Worm (Caenorhabditis elegans) whole organism, late embryonic: ENCODE measurements around the gene T14B4.3.

Experiments
- C08G9.2 ChIP-seq: sonication (generic microtip); optimal IDR thresholded peaks from 2 replicates; lab custom pipeline; 2016; ENCODE audit warnings: mild to moderate bottlenecking, missing genetic modification characterization, moderate library complexity, missing compliant biosample characterization
- C38D4.7 ChIP-seq: fragments of 200-800 bp; sonication (Bioruptor generic); optimal IDR thresholded peaks from 2 replicates; lab custom pipeline; 2018; ENCODE audit warnings: mild to moderate bottlenecking, missing genetic modification characterization, moderate library complexity, missing compliant biosample characterization
- T23F11.4 ChIP-seq: fragments of 200-800 bp; sonication (Bioruptor generic); optimal IDR thresholded peaks from 2 replicates; lab custom pipeline; 2018; ENCODE audit warnings: mild to moderate bottlenecking, missing genetic modification characterization, missing compliant biosample characterization
- ahr-1 ChIP-seq: sonication (generic microtip); optimal IDR thresholded peaks from 2 replicates; lab custom pipeline; 2016; ENCODE audit warnings: missing genetic modification characterization, missing compliant biosample characterization
- ama-1 ChIP-seq: fragments of 150-350 bp; optimal IDR thresholded peaks from 2 replicates; lab custom pipeline; 2014
- ceh-18 ChIP-seq: sonication (generic microtip); optimal IDR thresholded peaks from 2 replicates; lab custom pipeline; 2016; ENCODE audit warnings: missing genetic modification characterization, missing compliant biosample characterization
- ceh-19 ChIP-seq: fragments of 200-800 bp; sonication (Bioruptor generic); optimal IDR thresholded peaks from 2 replicates; lab custom pipeline; 2018; ENCODE audit warnings: mild to moderate bottlenecking, missing genetic modification characterization, missing compliant biosample characterization
- ceh-24 ChIP-seq: sonication (generic microtip); optimal IDR thresholded peaks from 2 replicates; lab custom pipeline; 2016; ENCODE audit warnings: mild to moderate bottlenecking, missing genetic modification characterization, missing compliant biosample characterization
- ceh-30 ChIP-seq: fragments of 150-350 bp; optimal IDR thresholded peaks from 2 replicates; lab custom pipeline; 2014; ENCODE audit warnings: missing biosample characterization, missing genetic modification characterization
- ceh-31 ChIP-seq: sonication (generic microtip); optimal IDR thresholded peaks from 2 replicates; lab custom pipeline; 2016; ENCODE audit warnings: missing genetic modification characterization, missing compliant biosample characterization
- ceh-34 ChIP-seq: sonication (generic microtip); optimal IDR thresholded peaks from 2 replicates; lab custom pipeline; 2016; ENCODE audit warnings: mild to moderate bottlenecking, missing genetic modification characterization, missing compliant biosample characterization
- ceh-6 ChIP-seq: fragments of 200-800 bp; sonication (Bioruptor generic); optimal IDR thresholded peaks from 2 replicates; lab custom pipeline; 2018; ENCODE audit warnings: mild to moderate bottlenecking, missing genetic modification characterization, missing compliant biosample characterization
- ceh-9 ChIP-seq: sonication (generic microtip); optimal IDR thresholded peaks from 2 replicates; lab custom pipeline; 2016; ENCODE audit warnings: mild to moderate bottlenecking, missing genetic modification characterization, inconsistent platforms, missing compliant biosample characterization
- che-1 ChIP-seq: sonication (generic microtip); optimal IDR thresholded peaks from 2 replicates; lab custom pipeline; 2016; ENCODE audit warnings: mild to moderate bottlenecking, missing genetic modification characterization, missing compliant biosample characterization
- dmd-4 ChIP-seq: sonication (generic microtip); optimal IDR thresholded peaks from 2 replicates; lab custom pipeline; 2016; ENCODE audit warnings: borderline replicate concordance, missing genetic modification characterization, missing compliant biosample characterization
- dve-1 ChIP-seq: sonication (generic microtip); optimal IDR thresholded peaks from 2 replicates; lab custom pipeline; 2017; ENCODE audit warnings: antibody characterized with exemption, mild to moderate bottlenecking, missing genetic modification characterization, missing compliant biosample characterization
- elt-2 ChIP-seq: sonication (generic microtip); optimal IDR thresholded peaks from 2 replicates; lab custom pipeline; 2016; ENCODE audit warnings: missing genetic modification reagents, missing genetic modification characterization, missing compliant biosample characterization
- eyg-1 ChIP-seq: sonication (generic microtip); optimal IDR thresholded peaks from 2 replicates; lab custom pipeline; 2016; ENCODE audit warnings: missing genotype, missing genetic modification characterization, missing compliant biosample characterization
- fax-1 ChIP-seq: sonication (generic microtip); optimal IDR thresholded peaks from 2 replicates; lab custom pipeline; 2016; ENCODE audit warnings: missing genotype, missing genetic modification characterization, missing compliant biosample characterization
- fkh-10 ChIP-seq: fragments of 150-350 bp; optimal IDR thresholded peaks from 2 replicates; lab custom pipeline; 2014; ENCODE audit warnings: missing biosample characterization, missing genetic modification reagents, missing genetic modification characterization
- fkh-6 ChIP-seq: sonication (generic microtip); optimal IDR thresholded peaks from 2 replicates; lab custom pipeline; 2016; ENCODE audit warnings: missing genetic modification characterization, missing compliant biosample characterization
- gmeb-2 ChIP-seq: sonication (generic microtip); optimal IDR thresholded peaks from 2 replicates; lab custom pipeline; 2016; ENCODE audit warnings: missing genetic modification characterization, inconsistent platforms, missing compliant biosample characterization
- hlh-15 ChIP-seq: sonication (generic microtip); optimal IDR thresholded peaks from 2 replicates; lab custom pipeline; 2016; ENCODE audit warnings: missing genetic modification characterization, missing compliant biosample characterization
- hlh-30 ChIP-seq: sonication (generic microtip); optimal IDR thresholded peaks from 2 replicates; lab custom pipeline; 2017; ENCODE audit warnings: antibody characterized with exemption, missing genetic modification characterization, missing compliant biosample characterization; ENCODE audit not compliant: insufficient read depth
- lin-11 ChIP-seq: fragments of 200-800 bp; sonication (Bioruptor generic); optimal IDR thresholded peaks from 2 replicates; lab custom pipeline; 2018; ENCODE audit warnings: mild to moderate bottlenecking, missing genetic modification characterization, missing compliant biosample characterization
- nfya-1 ChIP-seq: sonication (generic microtip); optimal IDR thresholded peaks from 2 replicates; lab custom pipeline; 2017; ENCODE audit warnings: missing genetic modification characterization, mild to moderate bottlenecking, missing compliant biosample characterization, antibody characterized with exemption, moderate library complexity
- nhr-11 ChIP-seq: fragments of 150-350 bp; optimal IDR thresholded peaks from 2 replicates; lab custom pipeline; 2014; ENCODE audit warnings: missing biosample characterization, missing genetic modification characterization
- nhr-232 ChIP-seq: sonication (generic microtip); optimal IDR thresholded peaks from 2 replicates; lab custom pipeline; 2016; ENCODE audit warnings: missing genetic modification characterization, missing compliant biosample characterization
- pag-3 ChIP-seq: sonication (generic microtip); optimal IDR thresholded peaks from 2 replicates; lab custom pipeline; 2016; ENCODE audit warnings: missing compliant biosample characterization, missing genetic modification characterization, borderline replicate concordance
- pat-9 ChIP-seq: fragments of 200-800 bp; sonication (Bioruptor generic); optimal IDR thresholded peaks from 2 replicates; lab custom pipeline; 2018; ENCODE audit warnings: mild to moderate bottlenecking, missing genetic modification characterization, moderate library complexity, missing compliant biosample characterization
- pha-4 ChIP-seq: fragments of 150-350 bp; optimal IDR thresholded peaks from 2 replicates; lab custom pipeline; 2018; ENCODE audit warnings: missing biosample characterization, missing genetic modification reagents, missing genetic modification characterization
- pros-1 ChIP-seq: fragments of 150-350 bp; optimal IDR thresholded peaks from 2 replicates; lab custom pipeline; 2014; ENCODE audit warnings: missing biosample characterization, missing genetic modification reagents, missing genetic modification characterization
- ref-2 ChIP-seq: sonication (generic microtip); optimal IDR thresholded peaks from 2 replicates; lab custom pipeline; 2016; ENCODE audit warnings: missing genetic modification characterization, missing compliant biosample characterization
- rnt-1 ChIP-seq: sonication (generic microtip); optimal IDR thresholded peaks from 2 replicates; lab custom pipeline; 2016; ENCODE audit warnings: missing genetic modification characterization, missing compliant biosample characterization
- sdc-2 ChIP-seq: sonication (generic microtip); optimal IDR thresholded peaks from 2 replicates; lab custom pipeline; 2016; ENCODE audit warnings: missing genotype, missing genetic modification characterization, missing compliant biosample characterization
- sox-4 ChIP-seq: sonication (generic microtip); optimal IDR thresholded peaks from 2 replicates; lab custom pipeline; 2017; ENCODE audit warnings: mild to moderate bottlenecking, missing genetic modification characterization, inconsistent platforms, missing compliant biosample characterization
- syd-9 ChIP-seq: sonication (generic microtip); optimal IDR thresholded peaks from 2 replicates; lab custom pipeline; 2016; ENCODE audit warnings: mild to moderate bottlenecking, missing genetic modification characterization, moderate library complexity, missing compliant biosample characterization
- tbx-2 ChIP-seq: sonication (generic microtip); optimal IDR thresholded peaks from 2 replicates; lab custom pipeline; 2016; ENCODE audit warnings: missing genetic modification characterization, missing compliant biosample characterization
- tbx-7 ChIP-seq: sonication (generic microtip); optimal IDR thresholded peaks from 2 replicates; lab custom pipeline; 2016; ENCODE audit warnings: missing genotype, missing genetic modification characterization, missing compliant biosample characterization
- unc-3 ChIP-seq, 2 experiments: fragments of 200-800 bp in 1 of 2; sonication (Bioruptor generic) in 1 of 2; sonication (generic microtip) in 1 of 2; conservative IDR thresholded peaks in 1 of 2; optimal IDR thresholded peaks in 1 of 2; 2 replicates each; pipeline versions ENCODE4 v1.3.6 to Lab custom; 2016 to 2022; ENCODE audit warnings: missing compliant biosample characterization in 2 of 2, missing genetic modification characterization in 2 of 2, missing genetic modification reagents in 1 of 2
- unc-42 ChIP-seq: sonication (generic microtip); optimal IDR thresholded peaks from 2 replicates; lab custom pipeline; 2016; ENCODE audit warnings: missing genotype, missing genetic modification characterization, missing compliant biosample characterization
- unc-55 ChIP-seq: sonication (generic microtip); optimal IDR thresholded peaks from 2 replicates; lab custom pipeline; 2017; ENCODE audit warnings: missing biosample characterization, missing genetic modification reagents, missing genetic modification characterization
- unc-86 ChIP-seq: sonication (generic microtip); optimal IDR thresholded peaks from 2 replicates; lab custom pipeline; 2016; ENCODE audit warnings: missing genetic modification characterization, missing compliant biosample characterization
- zip-5 ChIP-seq: sonication (generic microtip); optimal IDR thresholded peaks from 2 replicates; lab custom pipeline; 2016; ENCODE audit warnings: missing genetic modification characterization, missing compliant biosample characterization

Gene T14B4.3

DNA sequence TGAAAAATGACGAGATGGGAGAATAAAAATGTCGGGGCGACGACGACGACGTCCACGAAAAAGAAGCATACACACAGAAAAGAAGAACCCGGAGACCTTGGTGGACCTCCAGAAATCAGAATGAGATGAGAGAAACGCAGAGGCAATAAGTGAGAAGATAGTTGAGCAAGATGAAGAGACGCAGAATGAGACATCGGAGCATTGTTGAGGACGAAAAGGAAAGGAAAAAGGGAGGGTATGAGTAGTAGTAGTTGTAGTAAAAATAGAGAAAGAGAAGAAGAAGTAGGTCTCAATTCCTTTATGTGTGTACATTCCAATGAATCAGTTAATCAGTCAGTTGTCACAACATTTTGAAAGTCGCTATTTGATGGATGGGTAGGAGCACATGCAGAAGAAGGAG, 5.4 kb upstream of the T14B4.3 start, which contains the start of gene T14B4.8:
Gene T14B4.8 (minus strand): TSS at position 60 of the 400 bp plus-strand sequence.
- TF ChIP-seq ceh-31 (tag; lab: Kevin White, UChicago) (peak; percentile 31), nfya-1 (tag; lab: Kevin White, UChicago) (peak; percentile 12), unc-55 (GFP tag; lab: Kevin White, UChicago) (peak; percentile 63), unc-42 (peak; percentile 57), ceh-34 (tag; lab: Kevin White, UChicago) (no peak), ceh-24 (tag; lab: Kevin White, UChicago) (no peak), sox-4 (tag; lab: Kevin White, UChicago) (no peak), tbx-2 (tag; lab: Kevin White, UChicago) (peak; percentile 21), elt-2 (tag; lab: Kevin White, UChicago) (peak; percentile 2)

DNA sequence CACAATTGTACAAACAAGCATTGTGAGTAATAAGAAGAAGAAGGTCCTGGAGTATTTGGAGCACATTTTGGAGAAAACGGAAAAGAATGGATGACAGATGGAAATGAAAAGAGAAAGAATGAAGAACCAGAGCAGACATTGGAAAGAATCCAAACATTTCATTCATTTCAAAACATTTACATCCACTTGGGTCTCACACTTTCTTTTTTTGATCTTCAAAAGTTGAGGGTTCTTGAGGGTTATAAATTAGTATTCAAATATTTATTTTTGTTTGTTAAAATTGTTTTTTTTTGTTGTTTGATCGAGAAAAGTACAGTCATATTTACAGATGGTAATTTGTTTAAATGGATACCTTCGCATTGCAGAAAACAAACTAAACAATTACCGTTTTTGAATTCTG, 1.0 kb upstream of the T14B4.3 start, which contains the start of gene T14B4.9:
Gene T14B4.9 (minus strand): TSS at position 101 of the 400 bp plus-strand sequence.
- TF ChIP-seq hlh-15 (tag; lab: Kevin White, UChicago) (no peak), sdc-2 (no peak), pag-3 (tag; lab: Kevin White, UChicago) (no peak), nhr-232 (no peak), C08G9.2 (tag; lab: Kevin White, UChicago) (no peak), ceh-6 (GFP tag; lab: Kevin White, UChicago) (no peak), hlh-30 (no peak), ceh-34 (tag; lab: Kevin White, UChicago) (no peak), ref-2 (tag; lab: Kevin White, UChicago) (no peak), unc-86 (no peak), zip-5 (tag; lab: Kevin White, UChicago) (no peak)
- TF ChIP-seq, all 69 proteins: peak for 0

DNA sequence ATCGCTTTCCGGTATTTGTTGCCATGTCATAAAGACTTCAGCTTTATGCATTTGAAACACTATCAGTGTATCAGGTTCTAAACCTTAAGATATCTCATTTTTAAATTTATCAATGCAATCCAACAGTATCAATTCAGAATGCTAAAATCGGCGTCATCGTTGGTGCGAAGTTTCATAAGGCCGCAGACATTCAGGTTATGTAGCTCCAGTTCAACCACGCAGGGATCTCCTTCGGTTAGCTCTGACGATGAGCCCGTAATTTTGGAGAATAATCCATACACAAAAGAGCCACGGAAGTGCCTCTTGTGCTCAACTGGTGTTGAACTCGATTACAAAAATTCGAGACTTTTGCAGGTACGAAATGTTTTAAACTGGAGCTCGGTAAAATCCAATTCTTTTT, 1.3 kb downstream of the T14B4.3 start, which contains the start of gene mrps-18.C:
Gene mrps-18.C (plus strand): TSS at position 138 of the 400 bp plus-strand sequence.
- TF ChIP-seq rnt-1 (no peak), hlh-15 (tag; lab: Kevin White, UChicago) (no peak), ceh-18 (tag; lab: Kevin White, UChicago) (no peak), lin-11 (tag; lab: Kevin White, UChicago) (no peak), ahr-1 (tag; lab: Kevin White, UChicago) (no peak), eyg-1 (no peak), elt-2 (tag; lab: Kevin White, UChicago) (no peak), unc-3 (GFP tag; conservative IDR thresholded peaks at IDR 0.05; lab: Robert Waterston, UW) (no peak), unc-3 (tag; optimal IDR thresholded peaks at IDR 0.05; lab: Kevin White, UChicago) (no peak), unc-55 (GFP tag; lab: Kevin White, UChicago) (no peak), ama-1 (lab: Kevin White, UChicago) (no peak), fkh-10 (GFP tag; lab: Kevin White, UChicago) (no peak), nhr-11 (tag; lab: Kevin White, UChicago) (no peak), ceh-34 (tag; lab: Kevin White, UChicago) (no peak), syd-9 (tag; lab: Kevin White, UChicago) (no peak), tbx-7 (tag; lab: Kevin White, UChicago) (no peak), ceh-30 (tag; lab: Kevin White, UChicago) (no peak), pat-9 (tag; lab: Kevin White, UChicago) (no peak), ceh-9 (tag; lab: Kevin White, UChicago) (no peak), ceh-19 (no peak)

DNA sequence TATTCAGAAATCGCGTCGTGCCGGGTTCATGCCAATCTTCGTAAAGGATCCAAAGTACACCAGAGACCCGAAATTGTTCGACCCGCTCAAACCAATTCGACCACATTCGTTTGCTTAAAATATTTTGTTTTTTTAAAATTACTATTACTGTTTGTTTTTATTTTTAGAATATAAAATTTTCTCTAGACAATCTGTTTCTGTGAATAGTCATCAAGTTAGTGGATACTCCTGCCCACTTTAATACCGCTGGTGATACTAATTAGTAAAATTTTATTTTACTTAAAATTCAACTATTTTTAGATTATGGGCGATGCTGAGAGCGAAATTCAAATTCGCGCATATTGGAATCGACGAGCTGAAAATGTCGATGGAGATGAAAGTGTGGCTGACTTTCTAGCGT, 1.9 kb downstream of the T14B4.3 start, which contains the start of gene T14B4.1:
Gene T14B4.1 (plus strand): TSS at position 301 of the 400 bp plus-strand sequence.
- TF ChIP-seq ceh-9 (tag; lab: Kevin White, UChicago): no peak
- TF ChIP-seq lin-11 (tag; lab: Kevin White, UChicago): no peak
- TF ChIP-seq fax-1 (tag; lab: Kevin White, UChicago): no peak
- TF ChIP-seq che-1: no peak
- no peak for TF ChIP-seq ceh-30 (tag; lab: Kevin White, UChicago)
- no peak for TF ChIP-seq pros-1 (tag; lab: Kevin White, UChicago)
- no peak for TF ChIP-seq ceh-18 (tag; lab: Kevin White, UChicago)
- TF ChIP-seq dmd-4: no peak
- TF ChIP-seq hlh-30: no peak
- no peak for TF ChIP-seq pha-4 (tag; lab: Kevin White, UChicago)
- no peak for TF ChIP-seq C38D4.7 (GFP tag; lab: Kevin White, UChicago)
- no peak for TF ChIP-seq unc-42
- no peak for TF ChIP-seq zip-5 (tag; lab: Kevin White, UChicago)
- TF ChIP-seq ceh-24 (tag; lab: Kevin White, UChicago): no peak
- no peak for TF ChIP-seq fkh-6 (tag; lab: Kevin White, UChicago)
- TF ChIP-seq gmeb-2: no peak
- no peak for TF ChIP-seq ahr-1 (tag; lab: Kevin White, UChicago)
- no peak for TF ChIP-seq dve-1 (tag; lab: Kevin White, UChicago)
- no peak for TF ChIP-seq T23F11.4 (GFP tag; lab: Kevin White, UChicago)
